Fruit fly (Drosophila melanogaster): Measurements from ENCODE around the gene CG6106.

DNA sequence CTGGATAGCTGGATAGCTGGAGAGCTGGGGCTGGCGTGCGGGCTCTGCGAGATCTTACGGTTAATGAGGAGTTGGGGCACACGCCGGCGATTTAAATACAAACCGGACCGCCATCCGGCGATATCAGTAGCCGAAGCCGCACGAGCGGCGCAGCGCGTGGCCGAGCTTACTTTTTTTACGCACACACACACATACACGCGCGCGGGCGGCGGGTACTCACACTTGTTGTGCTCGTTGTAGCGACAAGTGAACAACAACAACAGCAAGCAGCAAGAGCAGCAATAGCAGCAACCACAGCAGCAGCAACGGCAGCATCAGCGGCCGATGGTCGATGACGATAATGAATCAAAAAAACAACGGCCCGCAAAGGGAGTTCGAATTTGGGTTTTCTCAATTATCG, 42.8 kb upstream of the CG6106 start:
- TF ChIP-seq CG8478 (optimal IDR thresholded peaks at IDR 0.05) (no peak), CTCF (optimal IDR thresholded peaks at IDR 0.05) (no peak)

All from S2 (cell line).